Fruit fly (Drosophila melanogaster) whole organism: ENCODE results near the gene CG18666.

Source experiments
- CG8478 ChIP-seq: fragments of >200 bp; optimal IDR thresholded peaks from 2 replicates; lab custom pipeline; 2018; ENCODE audit warnings: inconsistent platforms
- Dll ChIP-seq: fragments of >200 bp; optimal IDR thresholded peaks from 2 replicates; lab custom pipeline; 2017
- EcR ChIP-seq, 2 experiments: fragments of >200 bp; optimal IDR thresholded peaks; 2 replicates each; lab custom pipeline; 2017; ENCODE audit warnings: missing biosample characterization in 2 of 2, missing genetic modification characterization in 2 of 2, missing genetic modification reagents in 2 of 2
- pan ChIP-seq: fragments of >200 bp; optimal IDR thresholded peaks from 2 replicates; lab custom pipeline; 2017
- psq ChIP-seq: fragments of >200 bp; optimal IDR thresholded peaks from 2 replicates; lab custom pipeline; 2017
- usp ChIP-seq: fragments of >200 bp; optimal IDR thresholded peaks from 2 replicates; lab custom pipeline; 2017; ENCODE audit warnings: missing biosample characterization, missing genetic modification characterization, mixed read lengths

CG18666 gene

DNA sequence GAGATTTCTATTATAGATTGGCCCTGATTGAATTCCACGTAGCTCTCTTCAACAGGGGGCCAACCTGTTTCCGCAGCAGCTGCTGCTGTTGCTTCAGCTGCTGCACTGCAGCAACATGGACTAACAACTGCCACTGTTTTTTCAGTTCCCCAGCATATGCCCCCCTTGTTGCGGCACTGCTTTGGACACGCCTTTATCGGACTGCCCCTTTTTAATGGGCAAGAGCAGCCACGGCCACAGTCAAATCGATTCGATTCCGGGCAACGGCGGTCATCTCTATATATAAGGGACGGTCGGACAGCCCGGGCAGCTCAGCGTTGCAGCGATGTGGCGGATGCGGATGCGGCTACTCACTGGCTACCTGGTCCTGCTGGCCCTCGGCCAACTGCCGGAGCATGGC is 19.3 kb upstream of the CG18666 start, which contains the start of gene Acp32CD:
Gene Acp32CD (plus strand): TSS at position 301 of the 400 bp plus-strand sequence.
- TF ChIP-seq EcR (GFP tag; optimal IDR thresholded peaks at IDR 0.05; lab: Kevin White, UChicago): no peak
- TF ChIP-seq psq: no peak
- TF ChIP-seq pan: no peak
- TF ChIP-seq usp (GFP tag; lab: Kevin White, UChicago): no peak
- TF ChIP-seq Dll (lab: Kevin White, UChicago): no peak
- no peak for TF ChIP-seq CG8478 (lab: Kevin White, UChicago)

DNA sequence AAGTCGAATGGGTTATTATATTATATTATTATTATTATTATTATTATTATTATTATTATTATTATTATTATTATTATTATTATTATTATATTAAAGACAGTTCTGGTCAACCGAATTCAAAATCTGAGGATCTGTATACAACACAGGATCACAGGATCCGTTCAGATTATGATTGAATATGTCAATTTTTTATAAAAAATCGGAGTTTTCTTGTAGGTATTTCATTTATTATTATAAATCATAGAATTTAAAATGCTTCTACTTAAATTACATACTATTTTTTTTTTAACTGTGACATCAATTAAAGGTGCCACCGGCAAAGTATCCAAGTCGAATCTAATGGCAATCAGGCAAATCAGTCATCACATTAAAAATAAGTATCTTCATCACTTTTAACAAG is 17.9 kb upstream of the CG18666 start, which contains the start of gene CG14913:
Gene CG14913 (plus strand): TSS at position 301 of the 400 bp plus-strand sequence.
- TF ChIP-seq psq (no peak), EcR (GFP tag; optimal IDR thresholded peaks at IDR 0.05; lab: Kevin White, UChicago) (no peak), pan (no peak), usp (GFP tag; lab: Kevin White, UChicago) (no peak), CG8478 (lab: Kevin White, UChicago) (no peak), Dll (lab: Kevin White, UChicago) (no peak)

DNA sequence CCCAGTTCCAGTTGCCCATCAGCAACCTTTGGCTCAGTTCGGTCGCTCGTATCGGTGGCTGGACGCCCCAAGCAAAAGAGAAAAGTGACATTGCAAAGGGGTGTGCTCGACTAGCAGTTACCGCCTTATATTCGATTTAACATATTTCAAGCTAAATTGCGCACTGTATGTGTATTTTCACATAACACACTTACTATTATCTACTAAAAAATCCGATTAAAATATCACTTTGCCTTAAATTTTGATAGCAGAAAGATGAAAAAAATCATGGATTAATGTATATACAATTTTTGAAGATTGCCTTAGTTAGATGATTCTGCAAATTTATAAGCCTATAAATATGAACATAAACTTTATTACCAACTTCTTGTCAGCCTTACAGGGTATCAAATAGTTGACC is 13.0 kb upstream of the CG18666 start:
- TF ChIP-seq pan: peak; percentile 78
- TF ChIP-seq CG8478 (lab: Kevin White, UChicago): no peak

DNA sequence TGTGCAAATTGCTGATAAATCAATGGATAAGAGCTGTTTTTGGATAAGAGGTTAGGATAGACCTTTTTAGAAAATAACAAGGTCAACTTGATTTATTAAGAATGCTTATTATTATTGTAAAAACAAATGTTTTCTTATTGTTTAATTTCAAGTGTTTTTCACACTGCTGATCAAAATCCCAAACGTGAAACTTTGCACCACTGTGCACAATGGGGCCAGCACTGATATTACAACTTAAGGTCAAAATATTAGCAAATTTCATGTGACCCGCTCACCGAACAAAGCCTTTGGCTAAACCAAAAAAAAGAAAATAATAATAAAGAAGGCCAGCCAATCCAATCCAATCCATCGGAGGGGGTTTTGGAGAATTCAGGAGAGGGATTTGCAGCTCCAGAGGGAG is 11.8 kb upstream of the CG18666 start:
- TF ChIP-seq psq (no peak), EcR (GFP tag; optimal IDR thresholded peaks at IDR 0.05; lab: Kevin White, UChicago) (no peak), CG8478 (lab: Kevin White, UChicago) (no peak)

DNA sequence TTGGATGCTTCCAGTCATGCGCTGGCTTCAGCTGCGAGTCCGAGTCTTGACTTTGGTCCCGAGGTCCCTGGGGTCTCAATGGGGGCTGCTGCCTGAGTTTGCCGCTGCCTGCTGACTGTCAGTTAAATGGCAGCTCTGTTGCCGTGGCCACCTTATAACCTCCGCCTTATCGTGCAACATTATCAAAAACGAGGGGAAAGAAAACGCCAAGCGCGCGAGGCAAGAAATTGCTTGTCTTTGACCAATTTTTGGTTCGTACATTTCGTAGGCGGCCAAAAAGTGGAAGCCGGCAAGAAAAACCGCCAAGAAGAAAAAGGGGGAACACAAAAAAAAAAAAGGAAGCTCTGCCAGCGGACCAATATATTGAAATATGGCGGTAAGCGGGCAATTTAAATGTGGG is 10.7 kb upstream of the CG18666 start:
- no peak for TF ChIP-seq EcR (GFP tag; optimal IDR thresholded peaks at IDR 0.05; lab: Kevin White, UChicago)
- TF ChIP-seq Dll (lab: Kevin White, UChicago): no peak
- TF ChIP-seq usp (GFP tag; lab: Kevin White, UChicago): no peak
- TF ChIP-seq CG8478 (lab: Kevin White, UChicago): no peak
- no peak for TF ChIP-seq psq
- no peak for TF ChIP-seq pan

DNA sequence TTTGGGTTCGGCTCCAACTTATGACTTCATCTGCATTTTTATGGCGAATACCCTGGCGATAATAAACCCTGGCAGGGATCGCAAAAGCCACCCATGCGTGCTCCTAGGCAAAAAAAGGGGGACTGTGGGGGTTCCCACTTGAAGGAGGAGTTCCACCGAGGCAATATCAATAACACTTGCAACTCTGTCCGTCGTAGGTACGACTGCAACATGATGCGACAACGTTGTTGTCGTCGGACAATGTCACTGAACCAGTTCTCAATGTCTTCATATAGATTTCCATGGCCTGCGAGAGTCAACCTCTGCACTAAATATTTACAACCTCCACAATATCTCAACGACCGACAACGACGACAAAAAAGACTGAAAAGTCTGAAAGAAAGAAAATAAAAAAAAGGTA is 7.4 kb upstream of the CG18666 start:
- TF ChIP-seq Dll (lab: Kevin White, UChicago) (no peak), psq (no peak), pan (no peak), usp (GFP tag; lab: Kevin White, UChicago) (no peak), EcR (GFP tag; optimal IDR thresholded peaks at IDR 0.05; lab: Kevin White, UChicago) (no peak), CG8478 (lab: Kevin White, UChicago) (no peak)

DNA sequence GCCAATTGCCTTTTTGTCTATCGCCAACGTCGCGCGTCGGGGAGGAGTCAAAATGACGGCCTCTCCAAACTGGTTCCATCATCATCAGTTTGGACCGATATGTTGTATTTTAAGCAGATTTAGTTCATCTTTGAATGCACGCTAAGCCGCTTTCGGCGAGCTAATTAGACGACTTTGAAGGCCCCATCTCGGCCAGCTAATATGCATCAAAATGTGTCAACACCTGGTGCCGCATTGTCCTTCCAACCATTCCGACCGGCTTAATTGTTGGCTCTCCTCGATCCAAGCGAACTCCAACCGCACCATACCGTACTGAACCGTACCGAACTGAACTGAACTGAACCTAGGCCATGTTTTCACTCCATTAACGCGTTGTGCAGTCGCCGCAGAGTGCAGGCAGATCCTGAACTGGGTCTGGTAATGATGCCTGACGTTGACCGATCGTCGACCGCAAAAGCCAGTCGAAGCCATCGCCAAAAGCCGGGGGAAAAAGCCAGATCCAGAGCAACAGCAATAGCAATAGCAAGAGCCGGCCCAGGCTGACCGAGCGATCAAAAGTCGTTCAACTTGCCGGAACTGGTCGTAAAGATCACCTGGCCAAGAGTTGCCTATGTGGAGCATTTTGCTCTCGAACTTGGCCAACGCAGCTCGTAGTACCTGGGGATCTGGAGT is 6.6 kb upstream of the CG18666 start:
- TF ChIP-seq EcR (GFP tag; optimal IDR thresholded peaks at IDR 0.05; lab: Kevin White, UChicago) (no peak), CG8478 (lab: Kevin White, UChicago) (no peak), psq (no peak), Dll (lab: Kevin White, UChicago) (no peak), usp (GFP tag; lab: Kevin White, UChicago) (no peak), pan (no peak)

DNA sequence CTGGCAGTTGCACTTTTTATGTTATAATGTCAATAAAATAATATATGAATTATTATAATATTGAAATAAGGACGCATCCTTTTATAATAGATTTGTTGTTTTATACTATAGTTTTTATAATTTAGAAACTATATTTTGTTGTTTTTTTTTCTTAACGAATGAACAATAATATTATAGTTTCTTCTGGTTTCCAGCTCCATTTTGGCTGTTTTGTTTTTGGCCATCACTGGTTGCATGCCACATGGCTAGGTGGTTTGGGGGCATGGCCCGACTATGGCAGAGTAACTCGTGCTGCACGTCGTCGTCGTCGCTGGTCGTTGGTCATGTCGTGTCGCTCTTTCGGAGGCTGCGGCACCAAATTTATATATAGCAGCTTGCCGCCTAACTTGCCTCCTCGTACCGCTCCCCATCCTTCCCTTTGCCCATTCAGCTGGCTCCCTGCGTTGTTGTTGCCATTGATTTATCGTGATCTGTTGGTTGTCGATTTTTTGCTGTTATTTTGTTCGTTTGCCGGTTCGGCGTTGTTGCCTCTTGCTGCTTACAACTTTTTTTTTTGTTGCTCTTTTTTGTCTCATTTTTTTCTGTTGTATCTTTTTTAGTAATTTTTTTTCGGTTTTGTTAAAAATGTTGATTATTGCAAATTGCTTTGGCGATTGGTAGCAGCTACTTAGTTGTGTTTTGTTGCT is 2.2 kb upstream of the CG18666 start:
- no peak for TF ChIP-seq pan
- TF ChIP-seq usp (GFP tag; lab: Kevin White, UChicago): no peak
- TF ChIP-seq EcR (GFP tag; optimal IDR thresholded peaks at IDR 0.05; lab: Kevin White, UChicago): no peak
- no peak for TF ChIP-seq psq
- no peak for TF ChIP-seq Dll (lab: Kevin White, UChicago)
- no peak for TF ChIP-seq CG8478 (lab: Kevin White, UChicago)

DNA sequence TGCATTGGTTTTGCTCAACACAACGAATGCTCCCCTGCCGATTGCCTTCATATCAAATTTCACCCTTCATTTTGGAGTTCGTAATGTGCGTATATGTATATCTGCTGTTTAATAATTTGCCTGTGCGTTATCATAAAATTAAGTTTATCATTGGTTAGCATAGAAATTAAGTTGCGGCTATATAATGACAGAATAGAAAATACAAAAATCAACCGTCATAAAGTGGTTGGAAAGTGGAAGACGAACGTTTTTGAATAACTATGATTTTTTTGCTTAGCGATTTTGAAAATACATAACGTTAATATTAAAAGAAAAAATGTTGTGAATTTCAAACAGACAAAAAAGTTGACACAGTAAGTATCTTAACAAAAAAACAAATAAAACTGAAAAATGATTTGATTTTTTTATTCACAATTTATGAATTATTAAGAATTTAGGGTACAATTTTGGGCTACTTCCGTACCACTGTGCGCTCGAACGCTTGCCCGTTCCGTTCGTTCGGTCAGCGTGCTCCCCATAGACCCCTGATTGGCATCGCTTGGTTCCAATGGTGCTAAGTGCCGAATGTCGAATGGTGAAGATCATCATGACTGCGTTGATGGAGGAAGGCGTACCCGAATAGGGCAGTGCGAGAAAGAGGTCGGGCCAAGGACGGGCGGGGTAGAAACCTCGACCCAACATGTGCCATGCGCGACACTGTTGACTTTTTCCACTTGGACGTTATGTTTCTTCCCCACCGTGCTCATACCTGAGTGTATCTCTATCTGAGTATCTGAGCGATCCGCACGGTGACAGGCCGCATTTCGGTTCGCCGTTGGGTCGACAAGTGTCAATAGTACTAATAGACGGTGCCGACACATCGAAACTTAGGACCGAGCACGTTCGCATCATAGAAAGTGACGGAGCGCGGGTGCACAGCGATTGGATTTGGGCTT is 3.3 kb downstream of the CG18666 start:
- TF ChIP-seq pan: no peak
- TF ChIP-seq psq: no peak
- TF ChIP-seq usp (GFP tag; lab: Kevin White, UChicago): no peak
- TF ChIP-seq EcR (GFP tag; optimal IDR thresholded peaks at IDR 0.05; lab: Kevin White, UChicago): no peak
- no peak for TF ChIP-seq Dll (lab: Kevin White, UChicago)
- no peak for TF ChIP-seq CG8478 (lab: Kevin White, UChicago)

DNA sequence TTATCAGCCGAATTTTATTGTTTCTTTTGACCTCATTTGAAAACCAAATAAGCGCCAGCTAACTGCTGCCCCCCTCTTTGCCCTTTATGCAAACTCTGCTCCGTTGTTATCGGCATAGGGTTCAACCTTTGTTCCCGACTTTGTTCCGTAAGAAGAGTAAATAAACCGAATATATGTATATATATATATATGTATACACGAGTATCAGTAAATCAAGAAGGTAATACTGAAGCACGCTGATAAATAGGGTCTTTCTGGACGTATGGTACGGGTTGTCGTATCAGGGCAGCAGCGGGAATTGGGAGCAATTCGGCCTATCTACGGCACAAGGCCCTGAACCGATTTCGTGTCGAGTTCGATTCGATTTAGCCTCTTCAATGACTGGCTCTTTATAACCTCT is 4.3 kb downstream of the CG18666 start:
- TF ChIP-seq psq (no peak), usp (GFP tag; lab: Kevin White, UChicago) (no peak), EcR (GFP tag; optimal IDR thresholded peaks at IDR 0.05; lab: Kevin White, UChicago) (no peak), pan (no peak), Dll (lab: Kevin White, UChicago) (no peak), CG8478 (lab: Kevin White, UChicago) (no peak)

DNA sequence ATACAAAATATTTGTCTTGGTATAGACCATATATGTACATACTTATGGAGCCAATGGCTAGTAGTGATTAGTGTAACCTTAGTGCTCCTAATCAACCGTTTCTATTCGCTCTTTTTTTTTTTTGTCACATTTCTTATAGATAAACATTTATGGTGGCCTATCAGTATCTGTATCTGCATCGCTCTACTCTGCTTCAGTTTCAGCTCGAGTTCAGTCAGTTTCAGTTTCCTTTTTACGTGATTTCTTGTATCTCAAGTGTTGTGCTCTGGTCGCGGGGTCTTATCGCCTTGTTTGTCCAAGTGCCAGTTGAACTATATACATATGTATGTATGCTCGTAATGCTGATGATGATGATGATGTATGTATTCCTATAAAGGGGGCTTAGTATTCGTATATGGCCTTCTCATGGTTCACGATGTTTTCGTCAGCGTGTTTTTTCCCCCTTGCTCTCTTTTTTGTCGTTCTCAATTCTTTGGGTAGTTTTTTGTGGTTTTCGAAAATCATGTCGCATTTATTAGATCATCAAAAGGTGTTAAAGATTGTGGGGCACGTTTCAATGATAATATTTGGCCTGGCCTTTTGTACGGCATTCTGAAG is 5.1 kb downstream of the CG18666 start:
- TF ChIP-seq psq (no peak), CG8478 (lab: Kevin White, UChicago) (no peak), Dll (lab: Kevin White, UChicago) (no peak)
